ENCODE assay signal across 6 worm cellular contexts in the genomic region with DNA sequence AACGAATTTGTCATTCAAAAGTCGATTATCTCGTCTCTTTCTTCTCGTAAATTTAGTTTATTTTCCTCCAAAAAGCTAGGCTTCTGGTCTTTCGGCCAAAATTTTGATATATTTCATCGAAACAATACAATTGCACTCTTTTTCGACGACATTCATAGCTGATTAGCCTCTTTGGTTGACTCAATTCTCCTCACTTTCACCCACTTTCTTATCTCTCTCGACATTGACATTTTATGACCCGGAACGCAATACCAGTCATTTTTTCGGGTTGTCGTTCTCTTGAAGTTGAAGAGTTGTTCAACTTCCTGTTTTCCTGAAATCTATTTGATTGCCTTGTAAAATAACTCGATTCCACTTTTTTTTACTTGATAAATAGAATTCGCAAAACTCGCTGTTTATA.
A peak's percentile ranks its signal among the peaks of the same experiment; 100 is the strongest.
TF ChIP-seq lines count a peak whose summit lies in the region.

No protein-coding gene starts in this region.

TF ChIP-seq in whole organism, L1 larva, 84 proteins besides CTCF, POLR2A, EP300 and RAD21:
- TF ChIP-seq blmp-1 (tag; optimal IDR thresholded peaks at IDR 0.05; lab: Kevin White, UChicago): peak; percentile 8
- no peak for TF ChIP-seq efl-1 (optimal IDR thresholded peaks at IDR 0.05; lab: Kevin White, UChicago)
- peak in 1 of 2 experiments; percentile 20 for TF ChIP-seq efl-1 (GFP tag; optimal IDR thresholded peaks at IDR 0.05 in 1 of 2; lab: Kevin White, UChicago)
- no peak for TF ChIP-seq snpc-4 (tag; optimal IDR thresholded peaks at IDR 0.05; lab: Kevin White, UChicago)

TF ChIP-seq in whole organism, L2 larva, 48 proteins besides CTCF, POLR2A, EP300 and RAD21:
- TF ChIP-seq sma-9 (GFP tag; optimal IDR thresholded peaks at IDR 0.05; lab: Kevin White, UChicago) (no peak), sma-9 (tag; optimal IDR thresholded peaks at IDR 0.05; lab: Kevin White, UChicago) (no peak), aly-2 (tag; optimal IDR thresholded peaks at IDR 0.05; lab: Kevin White, UChicago) (no peak), nhr-10 (tag; optimal IDR thresholded peaks at IDR 0.05; lab: Kevin White, UChicago) (no peak), F13H6.1 (tag; optimal IDR thresholded peaks at IDR 0.05; lab: Kevin White, UChicago) (no peak), R02D3.7 (tag; optimal IDR thresholded peaks at IDR 0.05; lab: Kevin White, UChicago) (no peak), nhr-21 (tag; optimal IDR thresholded peaks at IDR 0.05; lab: Kevin White, UChicago) (no peak), ceh-16 (tag; optimal IDR thresholded peaks at IDR 0.05; lab: Kevin White, UChicago) (no peak), fos-1 (tag; optimal IDR thresholded peaks at IDR 0.05; lab: Kevin White, UChicago) (peak; percentile 80)

TF ChIP-seq in whole organism, L3 larva, 47 proteins besides CTCF, POLR2A, EP300 and RAD21:
- peak; percentile 64 for TF ChIP-seq elt-2 (tag; optimal IDR thresholded peaks at IDR 0.05; lab: Kevin White, UChicago)
- no peak for TF ChIP-seq nhr-77 (tag; optimal IDR thresholded peaks at IDR 0.05; lab: Kevin White, UChicago)
- no peak for TF ChIP-seq unc-39 (tag; optimal IDR thresholded peaks at IDR 0.05; lab: Kevin White, UChicago)
- no peak for TF ChIP-seq nhr-67 (tag; optimal IDR thresholded peaks at IDR 0.05; lab: Kevin White, UChicago)
- peak; percentile 19 for TF ChIP-seq egl-5 (tag; optimal IDR thresholded peaks at IDR 0.05; lab: Kevin White, UChicago)
- TF ChIP-seq hmg-11 (tag; optimal IDR thresholded peaks at IDR 0.05; lab: Kevin White, UChicago): no peak
- no peak for TF ChIP-seq nhr-76 (tag; optimal IDR thresholded peaks at IDR 0.05; lab: Kevin White, UChicago)
TF ChIP-seq in whole organism, L3 larva: peak in this region for 2.

TF ChIP-seq in whole organism, L4 larva, 104 proteins besides CTCF, POLR2A, EP300 and RAD21 (continues in another document):
- TF ChIP-seq F37D6.2 (tag; optimal IDR thresholded peaks at IDR 0.05; lab: Kevin White, UChicago): no peak
- no peak for TF ChIP-seq ceh-20 (GFP tag; IDR thresholded peaks at IDR 0.05; lab: Robert Waterston, UW)
- no peak for TF ChIP-seq daf-16 (GFP tag; optimal IDR thresholded peaks at IDR 0.05; lab: Kevin White, UChicago)
- TF ChIP-seq daf-16 (tag; optimal IDR thresholded peaks at IDR 0.05; lab: Kevin White, UChicago): peak; percentile 61
- no peak for TF ChIP-seq nhr-10 (tag; optimal IDR thresholded peaks at IDR 0.05; lab: Kevin White, UChicago)
- TF ChIP-seq lir-3 (tag; optimal IDR thresholded peaks at IDR 0.05; lab: Kevin White, UChicago): no peak
- TF ChIP-seq sdz-12 (GFP tag; optimal IDR thresholded peaks at IDR 0.05; lab: Kevin White, UChicago): no peak
- no peak for TF ChIP-seq unc-39 (tag; optimal IDR thresholded peaks at IDR 0.05; lab: Kevin White, UChicago)
- TF ChIP-seq F26F4.8 (GFP tag; conservative IDR thresholded peaks at IDR 0.05; lab: Robert Waterston, UW): no peak
- TF ChIP-seq lin-1 (GFP tag; IDR thresholded peaks at IDR 0.05; lab: Robert Waterston, UW): no peak
- peak; percentile 71 for TF ChIP-seq pqm-1 (tag; optimal IDR thresholded peaks at IDR 0.05; lab: Kevin White, UChicago)
- TF ChIP-seq zfp-3 (GFP tag; conservative IDR thresholded peaks at IDR 0.05; lab: Robert Waterston, UW): no peak
- TF ChIP-seq unc-62 (GFP tag; optimal IDR thresholded peaks at IDR 0.05 in 1 of 2; lab: Kevin White, UChicago): no peak
- TF ChIP-seq unc-62 (tag; optimal IDR thresholded peaks at IDR 0.05; lab: Kevin White, UChicago): no peak
- no peak for TF ChIP-seq attf-4 (tag; optimal IDR thresholded peaks at IDR 0.05; lab: Kevin White, UChicago)
- no peak for TF ChIP-seq duxl-1 (tag; optimal IDR thresholded peaks at IDR 0.05; lab: Kevin White, UChicago; ENCODE audit: poor library complexity)
- no peak for TF ChIP-seq Y105C5A.15 (GFP tag; IDR thresholded peaks at IDR 0.05; lab: Robert Waterston, UW)
- TF ChIP-seq dmd-6 (GFP tag; IDR thresholded peaks at IDR 0.05; lab: Robert Waterston, UW): peak; percentile 50; the same call in 1 of the 2 replicates
- TF ChIP-seq mdl-1 (tag; optimal IDR thresholded peaks at IDR 0.05; lab: Kevin White, UChicago): no peak
- no peak for TF ChIP-seq madf-9 (GFP tag; conservative IDR thresholded peaks at IDR 0.05; lab: Robert Waterston, UW)
- TF ChIP-seq snpc-4 (tag; optimal IDR thresholded peaks at IDR 0.05; lab: Kevin White, UChicago): no peak
- peak; percentile 62 for TF ChIP-seq dve-1 (tag; optimal IDR thresholded peaks at IDR 0.05; lab: Kevin White, UChicago; ENCODE audit: insufficient read depth)
- TF ChIP-seq nhr-11 (tag; optimal IDR thresholded peaks at IDR 0.05; lab: Kevin White, UChicago): no peak
- TF ChIP-seq nhr-28 (tag; optimal IDR thresholded peaks at IDR 0.05; lab: Kevin White, UChicago): peak; percentile 31

TF ChIP-seq in whole organism, mixed stage, embryonic, 35 proteins besides CTCF, POLR2A, EP300 and RAD21:
- no peak for TF ChIP-seq unc-62 (GFP tag; optimal IDR thresholded peaks at IDR 0.05; lab: Kevin White, UChicago)
- peak; percentile 39 for TF ChIP-seq ces-1 (GFP tag; optimal IDR thresholded peaks at IDR 0.05; lab: Kevin White, UChicago)
TF ChIP-seq in whole organism, mixed stage, embryonic: peak in this region for 1.

TF ChIP-seq in whole organism, young adult, 124 proteins besides CTCF, POLR2A, EP300 and RAD21:
- TF ChIP-seq nhr-80 (tag; optimal IDR thresholded peaks at IDR 0.05; lab: Kevin White, UChicago) (peak; percentile 71), aptf-3 (GFP tag; IDR thresholded peaks at IDR 0.05; lab: Robert Waterston, UW) (no peak), hmg-20 (GFP tag; IDR thresholded peaks at IDR 0.05; lab: Robert Waterston, UW) (no peak), dox-1 (GFP tag; IDR thresholded peaks at IDR 0.05; lab: Robert Waterston, UW) (peak; percentile 41; the same call in 1 of the 2 replicates), B0019.2 (GFP tag; conservative IDR thresholded peaks at IDR 0.05; lab: Robert Waterston, UW) (no peak), hsf-1 (GFP tag; IDR thresholded peaks at IDR 0.05; lab: Robert Waterston, UW) (no peak), sptf-2 (GFP tag; optimal IDR thresholded peaks at IDR 0.05; lab: Kevin White, UChicago) (no peak), sea-2 (GFP tag; IDR thresholded peaks at IDR 0.05; lab: Robert Waterston, UW) (no peak), T26A5.8 (tag; optimal IDR thresholded peaks at IDR 0.05; lab: Kevin White, UChicago) (no peak), lsy-27 (tag; optimal IDR thresholded peaks at IDR 0.05; lab: Kevin White, UChicago; ENCODE audit: borderline replicate concordance, insufficient read depth) (no peak), ceh-40 (GFP tag; IDR thresholded peaks at IDR 0.05; lab: Robert Waterston, UW) (no peak), Y56A3A.18 (GFP tag; IDR thresholded peaks at IDR 0.05; lab: Robert Waterston, UW) (no peak), lin-26 (GFP tag; IDR thresholded peaks at IDR 0.05; lab: Robert Waterston, UW) (no peak), ets-4 (GFP tag; optimal IDR thresholded peaks at IDR 0.05; lab: Kevin White, UChicago) (peak; percentile 21), athp-1 (tag; optimal IDR thresholded peaks at IDR 0.05; lab: Kevin White, UChicago) (no peak), rpc-1 (optimal IDR thresholded peaks at IDR 0.05; lab: Kevin White, UChicago) (no peak), rpc-1 (tag; optimal IDR thresholded peaks at IDR 0.05; lab: Kevin White, UChicago) (no peak)
